ENCODE assay signal across 5 worm cellular contexts in the genomic region with DNA sequence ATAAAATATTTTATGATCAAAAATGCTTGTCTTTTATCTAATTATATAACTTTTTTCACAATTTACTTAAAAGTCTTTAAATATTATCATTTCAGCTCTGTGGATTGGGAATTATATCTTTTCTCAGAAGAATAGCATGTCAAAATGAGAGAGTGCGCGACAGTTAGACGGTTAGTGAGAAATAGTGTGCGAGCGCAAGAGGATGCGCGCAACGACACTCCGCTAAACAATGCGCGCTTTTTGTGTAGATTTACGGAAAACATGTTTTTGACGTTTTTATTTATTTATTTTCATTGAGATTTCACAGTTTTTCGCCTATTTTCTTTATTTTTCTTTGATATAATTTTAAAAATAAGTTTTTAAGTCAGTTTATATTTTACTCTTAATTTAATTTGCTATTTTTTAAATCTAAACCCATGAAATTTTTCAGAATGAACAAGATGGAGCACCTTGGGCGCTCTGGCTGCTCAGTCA.
TF ChIP-seq lines count a peak whose summit lies in the region.

Gene F02C12.3, plus strand, starts transcription at position 424 of the 474 bp plus-strand sequence.

TF ChIP-seq in whole organism, L1 larva, 84 proteins besides CTCF, POLR2A, EP300 and RAD21 (continues in another document):
- TF ChIP-seq blmp-1 (tag; optimal IDR thresholded peaks at IDR 0.05; lab: Kevin White, UChicago): peak; percentile 72
- TF ChIP-seq nhr-20 (tag; optimal IDR thresholded peaks at IDR 0.05; lab: Kevin White, UChicago): peak; percentile 98
- no peak for TF ChIP-seq fkh-10 (GFP tag; optimal IDR thresholded peaks at IDR 0.05; lab: Kevin White, UChicago)
- TF ChIP-seq nhr-71 (tag; optimal IDR thresholded peaks at IDR 0.05; lab: Kevin White, UChicago): peak; percentile 97
- TF ChIP-seq ceh-88 (GFP tag; IDR thresholded peaks at IDR 0.05; lab: Robert Waterston, UW): peak; percentile 71
- peak; percentile 89 for TF ChIP-seq isw-1 (GFP tag; IDR thresholded peaks at IDR 0.05; lab: Robert Waterston, UW)
- TF ChIP-seq egl-13 (tag; optimal IDR thresholded peaks at IDR 0.05; lab: Kevin White, UChicago): peak; percentile 88
- TF ChIP-seq ces-1 (GFP tag; optimal IDR thresholded peaks at IDR 0.05; lab: Kevin White, UChicago): no peak
- TF ChIP-seq nhr-28 (tag; optimal IDR thresholded peaks at IDR 0.05; lab: Kevin White, UChicago): no peak
- TF ChIP-seq unc-30 (tag; optimal IDR thresholded peaks at IDR 0.05; lab: Kevin White, UChicago): no peak
- peak in 1 of 2 experiments; percentile 75 for TF ChIP-seq ztf-11 (tag; optimal IDR thresholded peaks at IDR 0.05; lab: Kevin White, UChicago)
- TF ChIP-seq efl-1 (optimal IDR thresholded peaks at IDR 0.05; lab: Kevin White, UChicago): peak; percentile 83 to 91
- peak; percentile 65 to 97 for TF ChIP-seq efl-1 (GFP tag; optimal IDR thresholded peaks at IDR 0.05 in 1 of 2; lab: Kevin White, UChicago)
- TF ChIP-seq jun-1 (tag; optimal IDR thresholded peaks at IDR 0.05; lab: Kevin White, UChicago): peak; percentile 91
- TF ChIP-seq mab-9 (GFP tag; IDR thresholded peaks at IDR 0.05; lab: Robert Waterston, UW): peak; percentile 73
- no peak for TF ChIP-seq ceh-63 (GFP tag; optimal IDR thresholded peaks at IDR 0.05; lab: Kevin White, UChicago)
- TF ChIP-seq elt-2 (tag; optimal IDR thresholded peaks at IDR 0.05; lab: Kevin White, UChicago): peak; percentile 80

TF ChIP-seq in whole organism, L3 larva, 47 proteins besides CTCF, POLR2A, EP300 and RAD21 (continues in another document):
- TF ChIP-seq ceh-16 (tag; optimal IDR thresholded peaks at IDR 0.05; lab: Kevin White, UChicago) (no peak), snpc-4 (tag; optimal IDR thresholded peaks at IDR 0.05; lab: Kevin White, UChicago) (peak; percentile 47), ama-1 (optimal IDR thresholded peaks at IDR 0.05; lab: Kevin White, UChicago) (no peak), nhr-76 (tag; optimal IDR thresholded peaks at IDR 0.05; lab: Kevin White, UChicago) (no peak), pha-4 (tag; optimal IDR thresholded peaks at IDR 0.05; lab: Kevin White, UChicago) (peak; percentile 90), nhr-23 (tag; optimal IDR thresholded peaks at IDR 0.05; lab: Kevin White, UChicago) (peak; percentile 88), unc-62 (GFP tag; optimal IDR thresholded peaks at IDR 0.05; lab: Kevin White, UChicago) (no peak), ceh-9 (tag; optimal IDR thresholded peaks at IDR 0.05; lab: Kevin White, UChicago) (no peak), egl-27 (tag; optimal IDR thresholded peaks at IDR 0.05; lab: Kevin White, UChicago) (no peak), lin-15B (tag; optimal IDR thresholded peaks at IDR 0.05; lab: Kevin White, UChicago) (peak; percentile 91), ceh-82 (tag; optimal IDR thresholded peaks at IDR 0.05; lab: Kevin White, UChicago) (peak; percentile 41), skn-1 (tag; optimal IDR thresholded peaks at IDR 0.05; lab: Kevin White, UChicago) (peak; percentile 66), R02D3.7 (tag; optimal IDR thresholded peaks at IDR 0.05; lab: Kevin White, UChicago) (peak; percentile 97), mdl-1 (tag; optimal IDR thresholded peaks at IDR 0.05; lab: Kevin White, UChicago) (no peak), eor-1 (tag; optimal IDR thresholded peaks at IDR 0.05; lab: Kevin White, UChicago) (no peak), daf-12 (tag; optimal IDR thresholded peaks at IDR 0.05; lab: Kevin White, UChicago) (no peak), nhr-237 (tag; optimal IDR thresholded peaks at IDR 0.05; lab: Kevin White, UChicago) (no peak), nhr-12 (tag; optimal IDR thresholded peaks at IDR 0.05; lab: Kevin White, UChicago) (no peak), ZK546.5 (tag; optimal IDR thresholded peaks at IDR 0.05; lab: Kevin White, UChicago) (no peak)

TF ChIP-seq in whole organism, early embryonic, 17 proteins besides CTCF, POLR2A, EP300 and RAD21:
- peak; percentile 6 for TF ChIP-seq F13C5.2 (tag; optimal IDR thresholded peaks at IDR 0.05; lab: Kevin White, UChicago)
- TF ChIP-seq ceh-13 (GFP tag; optimal IDR thresholded peaks at IDR 0.05; lab: Kevin White, UChicago): no peak

TF ChIP-seq in whole organism, midembryonic, 9 proteins besides CTCF, POLR2A, EP300 and RAD21:
- no peak for TF ChIP-seq flt-1 (GFP tag; IDR thresholded peaks at IDR 0.05; lab: Robert Waterston, UW)
- peak; percentile 44 for TF ChIP-seq cog-1 (tag; optimal IDR thresholded peaks at IDR 0.05; lab: Kevin White, UChicago)
- TF ChIP-seq ref-1 (GFP tag; conservative IDR thresholded peaks at IDR 0.05; lab: Robert Waterston, UW): no peak

TF ChIP-seq in whole organism, young adult, 124 proteins besides CTCF, POLR2A, EP300 and RAD21:
- no peak for TF ChIP-seq pha-4 (tag; optimal IDR thresholded peaks at IDR 0.05; lab: Kevin White, UChicago)
- 0 out of 2 replicates have a peak, but pooled peaks have one; percentile 6 for TF ChIP-seq rcor-1 (GFP tag; IDR thresholded peaks at IDR 0.05; lab: Robert Waterston, UW)
- TF ChIP-seq hlh-26 (GFP tag; conservative IDR thresholded peaks at IDR 0.05; lab: Robert Waterston, UW): no peak
- no peak for TF ChIP-seq madf-10 (tag; optimal IDR thresholded peaks at IDR 0.05; lab: Kevin White, UChicago)
- no peak for TF ChIP-seq B0336.3 (GFP tag; IDR thresholded peaks at IDR 0.05; lab: Robert Waterston, UW)
- TF ChIP-seq Y56A3A.18 (GFP tag; IDR thresholded peaks at IDR 0.05; lab: Robert Waterston, UW): no peak
- peak; percentile 7 for TF ChIP-seq B0261.1 (tag; optimal IDR thresholded peaks at IDR 0.05; lab: Kevin White, UChicago)
- TF ChIP-seq madf-8 (GFP tag; conservative IDR thresholded peaks at IDR 0.05; lab: Robert Waterston, UW): no peak
- no peak for TF ChIP-seq mel-28 (tag; optimal IDR thresholded peaks at IDR 0.05; lab: Kevin White, UChicago; ENCODE audit: borderline replicate concordance)
- TF ChIP-seq ZK185.1 (tag; optimal IDR thresholded peaks at IDR 0.05; lab: Kevin White, UChicago; ENCODE audit: poor library complexity, severe bottlenecking): peak; percentile 30
- TF ChIP-seq xnd-1 (tag; optimal IDR thresholded peaks at IDR 0.05; lab: Kevin White, UChicago): no peak
- no peak for TF ChIP-seq nfya-1 (tag; optimal IDR thresholded peaks at IDR 0.05; lab: Kevin White, UChicago; ENCODE audit: borderline replicate concordance, insufficient read depth)
- TF ChIP-seq ztf-25 (GFP tag; IDR thresholded peaks at IDR 0.05; lab: Robert Waterston, UW): no peak
- no peak for TF ChIP-seq dpl-1 (GFP tag; optimal IDR thresholded peaks at IDR 0.05; lab: Kevin White, UChicago)
- no peak for TF ChIP-seq akir-1 (GFP tag; optimal IDR thresholded peaks at IDR 0.05; lab: Kevin White, UChicago)
- no peak for TF ChIP-seq snpc-4 (GFP tag; optimal IDR thresholded peaks at IDR 0.05; lab: Kevin White, UChicago)
- TF ChIP-seq snpc-4 (tag; optimal IDR thresholded peaks at IDR 0.05; lab: Kevin White, UChicago): peak in 1 of 4 experiments; percentile 1
- TF ChIP-seq mxl-1 (tag; optimal IDR thresholded peaks at IDR 0.05; lab: Kevin White, UChicago): no peak
- TF ChIP-seq mes-4 (tag; optimal IDR thresholded peaks at IDR 0.05; lab: Kevin White, UChicago): no peak
- TF ChIP-seq mcd-1 (GFP tag; IDR thresholded peaks at IDR 0.05; lab: Robert Waterston, UW): peak; percentile 50; the same call in 1 of the 2 replicates
- TF ChIP-seq aptf-2 (GFP tag; conservative IDR thresholded peaks at IDR 0.05; lab: Robert Waterston, UW): no peak
- TF ChIP-seq attf-3 (GFP tag; conservative IDR thresholded peaks at IDR 0.05; lab: Robert Waterston, UW): peak; percentile 99
- no peak for TF ChIP-seq dox-1 (GFP tag; IDR thresholded peaks at IDR 0.05; lab: Robert Waterston, UW)
- TF ChIP-seq nhr-179 (tag; optimal IDR thresholded peaks at IDR 0.05; lab: Kevin White, UChicago): no peak
- TF ChIP-seq let-607 (tag; optimal IDR thresholded peaks at IDR 0.05; lab: Kevin White, UChicago): peak in 1 of 2 experiments; percentile 23
- no peak for TF ChIP-seq ztf-6 (GFP tag; IDR thresholded peaks at IDR 0.05; lab: Robert Waterston, UW)
- no peak for TF ChIP-seq die-1 (tag; optimal IDR thresholded peaks at IDR 0.05; lab: Kevin White, UChicago)
- TF ChIP-seq Y53G8AR.9 (GFP tag; conservative IDR thresholded peaks at IDR 0.05; lab: Robert Waterston, UW): no peak
- no peak for TF ChIP-seq Y67H2A.10 (GFP tag; conservative IDR thresholded peaks at IDR 0.05; lab: Robert Waterston, UW)
- TF ChIP-seq tlf-1 (GFP tag; optimal IDR thresholded peaks at IDR 0.05; lab: Kevin White, UChicago): no peak
- TF ChIP-seq egl-44 (GFP tag; IDR thresholded peaks at IDR 0.05; lab: Robert Waterston, UW): no peak
- TF ChIP-seq lin-40 (tag; optimal IDR thresholded peaks at IDR 0.05; lab: Kevin White, UChicago): peak; percentile 80
- no peak for TF ChIP-seq egl-18 (GFP tag; IDR thresholded peaks at IDR 0.05; lab: Robert Waterston, UW)
- TF ChIP-seq zfh-2 (GFP tag; conservative IDR thresholded peaks at IDR 0.05; lab: Robert Waterston, UW): no peak
- TF ChIP-seq K12H6.12 (tag; optimal IDR thresholded peaks at IDR 0.05; lab: Kevin White, UChicago): no peak
- no peak for TF ChIP-seq C06A6.2 (GFP tag; conservative IDR thresholded peaks at IDR 0.05; lab: Robert Waterston, UW)
- TF ChIP-seq ceh-100 (GFP tag; IDR thresholded peaks at IDR 0.05; lab: Robert Waterston, UW): no peak
- no peak for TF ChIP-seq lin-26 (GFP tag; IDR thresholded peaks at IDR 0.05; lab: Robert Waterston, UW)
- TF ChIP-seq B0019.2 (GFP tag; conservative IDR thresholded peaks at IDR 0.05; lab: Robert Waterston, UW): no peak
- TF ChIP-seq F55B11.4 (tag; optimal IDR thresholded peaks at IDR 0.05; lab: Kevin White, UChicago; ENCODE audit: borderline replicate concordance, insufficient read depth): no peak
- no peak for TF ChIP-seq let-526 (GFP tag; IDR thresholded peaks at IDR 0.05; lab: Robert Waterston, UW)
- peak; percentile 98 for TF ChIP-seq hmg-1.2 (GFP tag; IDR thresholded peaks at IDR 0.05; lab: Robert Waterston, UW)
- TF ChIP-seq sea-2 (GFP tag; IDR thresholded peaks at IDR 0.05; lab: Robert Waterston, UW): no peak
- no peak for TF ChIP-seq lsy-27 (tag; optimal IDR thresholded peaks at IDR 0.05; lab: Kevin White, UChicago; ENCODE audit: borderline replicate concordance, insufficient read depth)
- TF ChIP-seq nhr-27 (tag; optimal IDR thresholded peaks at IDR 0.05; lab: Kevin White, UChicago): no peak
- TF ChIP-seq nhr-120 (GFP tag; IDR thresholded peaks at IDR 0.05; lab: Robert Waterston, UW): no peak
- no peak for TF ChIP-seq atf-7 (tag; optimal IDR thresholded peaks at IDR 0.05; lab: Kevin White, UChicago)
- TF ChIP-seq nfyb-1 (GFP tag; IDR thresholded peaks at IDR 0.05; lab: Robert Waterston, UW): no peak
- TF ChIP-seq rec-8 (tag; optimal IDR thresholded peaks at IDR 0.05; lab: Kevin White, UChicago): no peak

Comparison
In these comparisons a context has a peak if more than half of its experiments do, and no peak if none do; other contexts are left out.
1. Of the 8 proteins assayed by ChIP-seq in both whole organism, young adult and whole organism, L1 larva: peak only in whole organism, young adult: none; only in whole organism, L1 larva: ama-1, dpl-1, efl-1, lin-35, nhr-90 and unc-130; in both: none; in neither: 1; mixed calls (peak in some experiments, not most) for 1.